Worm (Caenorhabditis elegans): ENCODE results near the gene ciao-2B.
A peak's percentile ranks its signal among the peaks of the same experiment; 100 is the strongest.

The ciao-2B gene

DNA sequence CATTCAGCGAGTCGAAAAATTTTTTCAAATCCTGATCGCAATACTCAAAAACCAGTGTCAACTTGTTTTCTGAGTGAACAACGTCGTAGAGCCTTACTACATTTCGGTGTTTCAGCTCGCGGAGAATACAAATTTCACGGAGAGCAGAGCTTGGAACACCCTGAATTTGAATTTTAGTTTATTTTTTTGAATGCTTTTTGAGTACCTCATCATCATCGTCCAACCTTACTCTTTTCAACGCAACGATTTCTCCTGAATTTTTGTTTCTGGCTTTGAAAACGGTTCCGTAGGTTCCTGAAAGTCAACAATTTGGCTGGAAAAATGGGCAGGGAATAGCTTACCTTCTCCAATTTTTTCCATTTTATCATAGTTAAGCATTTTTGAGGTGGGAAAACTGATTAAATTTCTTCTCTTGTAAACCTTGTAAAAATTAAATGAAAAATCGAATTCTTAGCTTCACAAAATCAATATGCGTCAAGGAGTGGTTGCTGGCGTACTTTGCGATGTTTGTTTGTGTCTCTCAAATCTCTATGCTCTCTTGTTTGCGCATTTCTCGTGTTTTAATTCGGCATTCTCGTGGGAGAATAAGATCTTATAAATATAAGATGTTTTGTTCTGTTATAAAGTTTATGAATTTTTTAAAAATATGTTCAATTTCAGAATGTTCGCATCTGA is 26.7 kb upstream of the ciao-2B start, which contains the start of gene cdk-5 (continued):
- TF ChIP-seq nhr-21 (tag; optimal IDR thresholded peaks at IDR 0.05) (peak; percentile 93), sma-3 (GFP tag; optimal IDR thresholded peaks at IDR 0.05) (peak; percentile 87), dmd-4 (tag; optimal IDR thresholded peaks at IDR 0.05) (no peak), sem-4 (tag; optimal IDR thresholded peaks at IDR 0.05) (peak; percentile 74), zag-1 (tag; optimal IDR thresholded peaks at IDR 0.05) (no peak), nhr-6 (tag; optimal IDR thresholded peaks at IDR 0.05) (peak; percentile 90), alr-1 (tag; optimal IDR thresholded peaks at IDR 0.05) (no peak), nhr-129 (tag; optimal IDR thresholded peaks at IDR 0.05) (peak; percentile 83), ama-1 (optimal IDR thresholded peaks at IDR 0.05) (peak; percentile 81), ceh-16 (tag; optimal IDR thresholded peaks at IDR 0.05) (peak; percentile 22), ztf-1 (GFP tag; conservative IDR thresholded peaks at IDR 0.05) (no peak)

ce11 chrIII:13464493-13465362 is 25.4 kb upstream of the ciao-2B start, which contains the start of gene kel-3:
Gene kel-3 (plus strand): TSS chrIII:13464820.
- TF ChIP-seq nhr-10 (tag; optimal IDR thresholded peaks at IDR 0.05) (peak; percentile 33), sem-4 (tag; optimal IDR thresholded peaks at IDR 0.05) (peak; percentile 26), elt-1 (tag; optimal IDR thresholded peaks at IDR 0.05) (no peak), nhr-23 (tag; optimal IDR thresholded peaks at IDR 0.05) (no peak), ZK546.5 (tag; optimal IDR thresholded peaks at IDR 0.05) (peak; percentile 56), ama-1 (optimal IDR thresholded peaks at IDR 0.05) (peak; percentile 96), R02D3.7 (tag; optimal IDR thresholded peaks at IDR 0.05) (no peak), lin-11 (tag; optimal IDR thresholded peaks at IDR 0.05) (no peak), nhr-77 (tag; optimal IDR thresholded peaks at IDR 0.05) (peak; percentile 23), nhr-11 (tag; optimal IDR thresholded peaks at IDR 0.05) (peak; percentile 64), C34F6.9 (tag; optimal IDR thresholded peaks at IDR 0.05) (peak; percentile 56), unc-55 (GFP tag; optimal IDR thresholded peaks at IDR 0.05) (peak; percentile 14), zag-1 (tag; optimal IDR thresholded peaks at IDR 0.05) (peak; percentile 63), nhr-6 (tag; optimal IDR thresholded peaks at IDR 0.05) (peak; percentile 60), ceh-82 (tag; optimal IDR thresholded peaks at IDR 0.05) (no peak), ceh-16 (tag; optimal IDR thresholded peaks at IDR 0.05) (no peak), mab-5 (tag; optimal IDR thresholded peaks at IDR 0.05) (no peak), elt-3 (tag; optimal IDR thresholded peaks at IDR 0.05) (no peak), mbf-1 (tag; optimal IDR thresholded peaks at IDR 0.05) (no peak), nhr-12 (tag; optimal IDR thresholded peaks at IDR 0.05) (no peak), skn-1 (tag; optimal IDR thresholded peaks at IDR 0.05) (no peak), nhr-129 (tag; optimal IDR thresholded peaks at IDR 0.05) (peak; percentile 85), F13H6.1 (tag; optimal IDR thresholded peaks at IDR 0.05) (peak; percentile 83), fos-1 (tag; optimal IDR thresholded peaks at IDR 0.05) (peak; percentile 63), peb-1 (tag; optimal IDR thresholded peaks at IDR 0.05) (no peak), nhr-21 (tag; optimal IDR thresholded peaks at IDR 0.05) (peak; percentile 86), mdl-1 (tag; optimal IDR thresholded peaks at IDR 0.05) (peak in 1 of 2 experiments; percentile 42), nhr-25 (tag; optimal IDR thresholded peaks at IDR 0.05) (peak; percentile 53), nhr-237 (tag; optimal IDR thresholded peaks at IDR 0.05) (peak; percentile 20), lsy-2 (tag; optimal IDR thresholded peaks at IDR 0.05) (peak; percentile 38 to 82), sma-3 (GFP tag; optimal IDR thresholded peaks at IDR 0.05) (peak; percentile 66), dmd-4 (tag; optimal IDR thresholded peaks at IDR 0.05) (no peak), ztf-1 (GFP tag; conservative IDR thresholded peaks at IDR 0.05) (0 out of 2 replicates have a peak, but pooled peaks have one; percentile 20), gmeb-1 (tag; optimal IDR thresholded peaks at IDR 0.05) (peak; percentile 60), lin-13 (GFP tag; optimal IDR thresholded peaks at IDR 0.05) (peak; percentile 69), ztf-4 (tag; optimal IDR thresholded peaks at IDR 0.05) (peak; percentile 77), alr-1 (tag; optimal IDR thresholded peaks at IDR 0.05) (no peak), unc-39 (tag; optimal IDR thresholded peaks at IDR 0.05) (no peak), sma-9 (GFP tag; optimal IDR thresholded peaks at IDR 0.05) (peak; percentile 92), sma-9 (tag; optimal IDR thresholded peaks at IDR 0.05) (no peak), egl-27 (tag; optimal IDR thresholded peaks at IDR 0.05) (peak; percentile 28), lin-39 (tag; optimal IDR thresholded peaks at IDR 0.05) (no peak), ztf-11 (tag; optimal IDR thresholded peaks at IDR 0.05) (no peak), blmp-1 (tag; optimal IDR thresholded peaks at IDR 0.05; ENCODE audit: insufficient read depth) (peak; percentile 53), snpc-4 (tag; optimal IDR thresholded peaks at IDR 0.05) (no peak), Y55F3AM.14 (GFP tag; optimal IDR thresholded peaks at IDR 0.05) (peak; percentile 54), aly-2 (tag; optimal IDR thresholded peaks at IDR 0.05) (peak; percentile 8), crh-2 (tag; optimal IDR thresholded peaks at IDR 0.05) (peak; percentile 90)

Data from whole organism, L2 larva.